Worm (Caenorhabditis elegans) whole organism, L3 larva: ENCODE results near the gene blos-2.
A peak's percentile ranks its signal among the peaks of the same experiment; 100 is the strongest.
"Not testable (repeated sequence)": the region's sequence is repeated elsewhere in the genome, so short reads cannot be mapped to it uniquely, and the experiment has no call there.

ENCODE experiments used
- R02D3.7 ChIP-seq: fragments of 150-350 bp; optimal IDR thresholded peaks from 2 replicates; lab custom pipeline; 2014; ENCODE audit warnings: missing biosample characterization, missing genetic modification characterization
- ZK546.5 ChIP-seq: sonication (generic microtip); optimal IDR thresholded peaks from 2 replicates; lab custom pipeline; 2017; ENCODE audit warnings: missing biosample characterization, missing genetic modification characterization
- aly-2 ChIP-seq: fragments of 150-350 bp; optimal IDR thresholded peaks from 2 replicates; lab custom pipeline; 2014; ENCODE audit warnings: missing biosample characterization, missing genetic modification characterization
- ama-1 ChIP-seq: fragments of 150-350 bp; optimal IDR thresholded peaks from 2 replicates; lab custom pipeline; 2018
- ceh-16 ChIP-seq: sonication (generic microtip); optimal IDR thresholded peaks from 2 replicates; lab custom pipeline; 2017; ENCODE audit warnings: missing biosample characterization, missing genetic modification characterization
- ceh-28 ChIP-seq: fragments of 150-350 bp; optimal IDR thresholded peaks from 2 replicates; lab custom pipeline; 2014; ENCODE audit warnings: missing biosample characterization, missing genetic modification reagents, missing genetic modification characterization
- ceh-82 ChIP-seq: fragments of 150-350 bp; optimal IDR thresholded peaks from 2 replicates; lab custom pipeline; 2014; ENCODE audit warnings: missing biosample characterization, missing genetic modification characterization
- ceh-9 ChIP-seq: sonication (generic microtip); optimal IDR thresholded peaks from 2 replicates; lab custom pipeline; 2018; ENCODE audit warnings: missing biosample characterization, missing genetic modification characterization
- daf-12 ChIP-seq: fragments of 150-350 bp; optimal IDR thresholded peaks from 2 replicates; lab custom pipeline; 2014; ENCODE audit warnings: missing biosample characterization, missing genetic modification reagents, missing genetic modification characterization
- egl-27 ChIP-seq: sonication (generic microtip); optimal IDR thresholded peaks from 4 replicates; lab custom pipeline; 2017; ENCODE audit warnings: missing biosample characterization, missing genetic modification reagents, missing genetic modification characterization
- egl-5 ChIP-seq: fragments of 150-350 bp; optimal IDR thresholded peaks from 2 replicates; lab custom pipeline; 2017; ENCODE audit warnings: missing biosample characterization, missing genetic modification reagents, missing genetic modification characterization, inconsistent platforms
- elt-1 ChIP-seq: fragments of 150-350 bp; optimal IDR thresholded peaks from 2 replicates; lab custom pipeline; 2014; ENCODE audit warnings: missing biosample characterization, missing genetic modification characterization
- elt-2 ChIP-seq: sonication (generic microtip); optimal IDR thresholded peaks from 2 replicates; lab custom pipeline; 2016; ENCODE audit warnings: missing genetic modification reagents, mild to moderate bottlenecking, missing genetic modification characterization, missing compliant biosample characterization
- elt-3 ChIP-seq, 3 experiments: fragments of 150-350 bp in 1 of 3; sonication (generic microtip) in 2 of 3; optimal IDR thresholded peaks; 2 replicates in 2 of 3; 4 replicates in 1 of 3; lab custom pipeline; 2014 to 2017; ENCODE audit warnings: missing biosample characterization in 3 of 3, missing genetic modification characterization in 3 of 3
- eor-1 ChIP-seq, 2 experiments: fragments of 150-350 bp; optimal IDR thresholded peaks; 2 replicates each; lab custom pipeline; 2014 to 2018; ENCODE audit warnings: missing biosample characterization in 2 of 2, missing genetic modification characterization in 2 of 2
- fkh-10 ChIP-seq: sonication (generic microtip); optimal IDR thresholded peaks from 2 replicates; lab custom pipeline; 2017; ENCODE audit warnings: missing biosample characterization, missing genetic modification reagents, missing genetic modification characterization
- fkh-2 ChIP-seq: fragments of 150-350 bp; optimal IDR thresholded peaks from 2 replicates; lab custom pipeline; 2014; ENCODE audit warnings: missing biosample characterization, missing genetic modification reagents, missing genetic modification characterization
- fos-1 ChIP-seq: fragments of 150-350 bp; optimal IDR thresholded peaks from 2 replicates; lab custom pipeline; 2014; ENCODE audit warnings: missing biosample characterization, missing genetic modification characterization
- hmg-11 ChIP-seq: sonication (generic microtip); optimal IDR thresholded peaks from 2 replicates; lab custom pipeline; 2016; ENCODE audit warnings: missing genetic modification characterization, missing compliant biosample characterization
- jun-1 ChIP-seq: fragments of 150-350 bp; optimal IDR thresholded peaks from 2 replicates; lab custom pipeline; 2014; ENCODE audit warnings: missing biosample characterization, missing genetic modification reagents, missing genetic modification characterization
- lin-15B ChIP-seq: fragments of 150-350 bp; optimal IDR thresholded peaks from 2 replicates; lab custom pipeline; 2014; ENCODE audit warnings: missing biosample characterization, missing genetic modification characterization
- lin-39 ChIP-seq: fragments of 150-350 bp; optimal IDR thresholded peaks from 2 replicates; lab custom pipeline; 2018; ENCODE audit warnings: missing biosample characterization, missing genetic modification reagents, missing genetic modification characterization
- lsy-12 ChIP-seq: sonication (generic microtip); optimal IDR thresholded peaks from 2 replicates; lab custom pipeline; 2016; ENCODE audit warnings: mild to moderate bottlenecking, missing genetic modification characterization, missing compliant biosample characterization
- mdl-1 ChIP-seq: fragments of 150-350 bp; optimal IDR thresholded peaks from 2 replicates; lab custom pipeline; 2014; ENCODE audit warnings: missing biosample characterization, missing genetic modification characterization
- mml-1 ChIP-seq: fragments of 150-350 bp; sonication (generic microtip); optimal IDR thresholded peaks from 3 replicates; lab custom pipeline; 2014; ENCODE audit warnings: missing biosample characterization, missing genetic modification characterization
- nfya-1 ChIP-seq: sonication (generic microtip); optimal IDR thresholded peaks from 2 replicates; lab custom pipeline; 2017; ENCODE audit warnings: missing genetic modification characterization, mild to moderate bottlenecking, missing compliant biosample characterization, antibody characterized with exemption, moderate library complexity; ENCODE audit not compliant: insufficient read depth
- nhr-11 ChIP-seq: fragments of 150-350 bp; optimal IDR thresholded peaks from 2 replicates; lab custom pipeline; 2014; ENCODE audit warnings: missing biosample characterization, missing genetic modification characterization
- nhr-12 ChIP-seq: fragments of 150-350 bp; optimal IDR thresholded peaks from 2 replicates; lab custom pipeline; 2014; ENCODE audit warnings: missing biosample characterization, missing genetic modification characterization
- nhr-23 ChIP-seq: fragments of 150-350 bp; optimal IDR thresholded peaks from 2 replicates; lab custom pipeline; 2014; ENCODE audit warnings: missing biosample characterization, missing genetic modification reagents, missing genetic modification characterization
- nhr-237 ChIP-seq: fragments of 150-350 bp; optimal IDR thresholded peaks from 2 replicates; lab custom pipeline; 2014; ENCODE audit warnings: missing biosample characterization, missing genetic modification characterization
- nhr-25 ChIP-seq: sonication (generic microtip); optimal IDR thresholded peaks from 2 replicates; lab custom pipeline; 2017; ENCODE audit warnings: missing biosample characterization, missing genetic modification characterization
- nhr-28 ChIP-seq: fragments of 150-350 bp; optimal IDR thresholded peaks from 2 replicates; lab custom pipeline; 2014; ENCODE audit warnings: missing biosample characterization, missing genetic modification characterization
- nhr-43 ChIP-seq: sonication (generic microtip); optimal IDR thresholded peaks from 2 replicates; lab custom pipeline; 2016; ENCODE audit warnings: mild to moderate bottlenecking, missing genetic modification characterization, missing compliant biosample characterization; ENCODE audit not compliant: poor library complexity, severe bottlenecking
- nhr-67 ChIP-seq: fragments of 150-350 bp; optimal IDR thresholded peaks from 2 replicates; lab custom pipeline; 2014; ENCODE audit warnings: missing biosample characterization, missing genetic modification characterization
- nhr-76 ChIP-seq: fragments of 150-350 bp; sonication (generic microtip); optimal IDR thresholded peaks from 5 replicates; lab custom pipeline; 2014; ENCODE audit warnings: missing biosample characterization, missing genetic modification characterization
- nhr-77 ChIP-seq: fragments of 150-350 bp; optimal IDR thresholded peaks from 2 replicates; lab custom pipeline; 2014; ENCODE audit warnings: missing biosample characterization, missing genetic modification characterization
- pha-4 ChIP-seq: fragments of 150-350 bp; optimal IDR thresholded peaks from 2 replicates; lab custom pipeline; 2014; ENCODE audit warnings: missing biosample characterization, missing genetic modification reagents, missing genetic modification characterization
- pqm-1 ChIP-seq: fragments of 150-350 bp; optimal IDR thresholded peaks from 2 replicates; lab custom pipeline; 2017; ENCODE audit warnings: missing biosample characterization, missing genetic modification characterization, inconsistent platforms
- sea-2 ChIP-seq: fragments of 150-350 bp; sonication (generic microtip); optimal IDR thresholded peaks from 4 replicates; lab custom pipeline; 2014; ENCODE audit warnings: missing biosample characterization, missing genetic modification reagents, missing genetic modification characterization
- skn-1 ChIP-seq: fragments of 150-350 bp; optimal IDR thresholded peaks from 2 replicates; lab custom pipeline; 2014; ENCODE audit warnings: missing biosample characterization, missing genetic modification characterization
- snpc-4 ChIP-seq: fragments of 150-350 bp; optimal IDR thresholded peaks from 2 replicates; lab custom pipeline; 2014; ENCODE audit warnings: missing biosample characterization, missing genetic modification characterization
- tbx-2 ChIP-seq: sonication (generic microtip); optimal IDR thresholded peaks from 2 replicates; lab custom pipeline; 2016; ENCODE audit warnings: mild to moderate bottlenecking, missing genetic modification characterization, missing compliant biosample characterization
- unc-39 ChIP-seq: sonication (generic microtip); optimal IDR thresholded peaks from 4 replicates; lab custom pipeline; 2017; ENCODE audit warnings: missing biosample characterization, missing genetic modification characterization
- unc-62 ChIP-seq: fragments of 150-350 bp; sonication (generic microtip); optimal IDR thresholded peaks from 4 replicates; lab custom pipeline; 2014; ENCODE audit warnings: missing biosample characterization, missing genetic modification reagents, missing genetic modification characterization
- zag-1 ChIP-seq: fragments of 150-350 bp; optimal IDR thresholded peaks from 2 replicates; lab custom pipeline; 2014; ENCODE audit warnings: missing biosample characterization, missing genetic modification characterization
- ztf-11 ChIP-seq: fragments of 150-350 bp; optimal IDR thresholded peaks from 2 replicates; lab custom pipeline; 2014; ENCODE audit warnings: missing biosample characterization, missing genetic modification characterization
- ztf-4 ChIP-seq: fragments of 150-350 bp; optimal IDR thresholded peaks from 2 replicates; lab custom pipeline; 2014; ENCODE audit warnings: missing biosample characterization, missing genetic modification characterization

blos-2 gene

ce11 chrIV:6317357-6317756 lies 16.7 kb upstream of the blos-2 start, which contains the start of gene Y73B6BL.12:
TSS of gene Y73B6BL.12 (minus strand) at chrIV:6317457.
- not testable (repeated sequence) for TF ChIP-seq pha-4 (tag; lab: Kevin White, UChicago); jun-1; ceh-82 (tag; lab: Kevin White, UChicago)

- TF ChIP-seq fkh-10 (GFP tag; lab: Kevin White, UChicago): peak; percentile 87
- TF ChIP-seq eor-1 (tag; optimal IDR thresholded peaks at IDR 0.05; lab: Kevin White, UChicago): peak in 1 of 2 experiments; percentile 55
- no peak for TF ChIP-seq fos-1
- TF ChIP-seq unc-62 (GFP tag; lab: Kevin White, UChicago): no peak
- no peak for TF ChIP-seq egl-27 (tag; lab: Kevin White, UChicago)
- no peak for TF ChIP-seq nhr-11 (tag; lab: Kevin White, UChicago)
- TF ChIP-seq unc-39 (tag; lab: Kevin White, UChicago): no peak
- TF ChIP-seq egl-5: peak; percentile 21
- peak; percentile 66 for TF ChIP-seq jun-1
- no peak for TF ChIP-seq nhr-237 (tag; lab: Kevin White, UChicago)
- peak; percentile 88 for TF ChIP-seq R02D3.7 (tag; lab: Kevin White, UChicago)
- peak; percentile 87 for TF ChIP-seq lin-15B
- peak; percentile 12 for TF ChIP-seq mdl-1 (tag; lab: Kevin White, UChicago)
- no peak for TF ChIP-seq nhr-77
- no peak for TF ChIP-seq ceh-16 (tag; lab: Kevin White, UChicago)
- TF ChIP-seq pqm-1: peak; percentile 15
- TF ChIP-seq lsy-12 (tag; lab: Kevin White, UChicago): peak; percentile 84
- TF ChIP-seq nhr-28 (tag; lab: Kevin White, UChicago): no peak
- TF ChIP-seq ZK546.5: peak; percentile 63
- TF ChIP-seq snpc-4: peak; percentile 90
- peak; percentile 93 for TF ChIP-seq pha-4 (tag; lab: Kevin White, UChicago)
- TF ChIP-seq ztf-4: no peak
- no peak for TF ChIP-seq fkh-2 (tag; lab: Kevin White, UChicago)
- TF ChIP-seq nhr-76: no peak
- no peak for TF ChIP-seq ama-1 (lab: Kevin White, UChicago)
- no peak for TF ChIP-seq mml-1
- no peak for TF ChIP-seq zag-1
- no peak for TF ChIP-seq aly-2 (tag; lab: Kevin White, UChicago)
- TF ChIP-seq nhr-23 (tag; lab: Kevin White, UChicago): peak; percentile 95
- peak; percentile 32 for TF ChIP-seq ceh-82 (tag; lab: Kevin White, UChicago)
- TF ChIP-seq nhr-12 (tag; lab: Kevin White, UChicago): no peak
- no peak for TF ChIP-seq sea-2 (GFP tag; lab: Kevin White, UChicago)
- peak; percentile 72 for TF ChIP-seq nhr-25
- peak; percentile 81 for TF ChIP-seq tbx-2 (tag; lab: Kevin White, UChicago)
- TF ChIP-seq nhr-67 (tag; lab: Kevin White, UChicago): no peak
- no peak for TF ChIP-seq ztf-11
- peak; percentile 89 for TF ChIP-seq nfya-1 (tag; lab: Kevin White, UChicago)
- TF ChIP-seq ceh-28 (tag; lab: Kevin White, UChicago): peak; percentile 67
- no peak for TF ChIP-seq elt-1 (tag; lab: Kevin White, UChicago)
- TF ChIP-seq daf-12 (tag; lab: Kevin White, UChicago): no peak
- TF ChIP-seq elt-3 (tag; optimal IDR thresholded peaks at IDR 0.05; lab: Kevin White, UChicago): no peak
- TF ChIP-seq skn-1 (tag; lab: Kevin White, UChicago): peak; percentile 85
- peak; percentile 56 for TF ChIP-seq elt-2 (tag; lab: Kevin White, UChicago)
- peak; percentile 51 for TF ChIP-seq hmg-11 (tag; lab: Kevin White, UChicago)
- TF ChIP-seq nhr-43 (tag; lab: Kevin White, UChicago): peak; percentile 95
- no peak for TF ChIP-seq ceh-9
- TF ChIP-seq lin-39 (tag; lab: Kevin White, UChicago): no peak
- TF ChIP-seq, all 47 proteins: peak for 22
Observed at ce11 chrIV:6321667-6322066, 12.3 kb upstream of the blos-2 start, which contains the start of gene Y73B6BL.29. TSS of gene Y73B6BL.29 (plus strand) at chrIV:6321929.
